Worm (Caenorhabditis elegans) whole organism, late embryonic: ENCODE measurements around the gene C17H11.5.
A peak's percentile ranks its signal among the peaks of the same experiment; 100 is the strongest.

Experiments used
- K02D7.2 ChIP-seq: sonication (generic microtip); optimal IDR thresholded peaks from 2 replicates; lab custom pipeline; 2017; ENCODE audit warnings: mild to moderate bottlenecking, missing genetic modification characterization, missing compliant biosample characterization
- T23F11.4 ChIP-seq: fragments of 200-800 bp; sonication (Bioruptor generic); optimal IDR thresholded peaks from 2 replicates; lab custom pipeline; 2018; ENCODE audit warnings: mild to moderate bottlenecking, missing genetic modification characterization, missing compliant biosample characterization
- Y22D7AL.16 ChIP-seq: sonication (generic microtip); optimal IDR thresholded peaks from 2 replicates; lab custom pipeline; 2016; ENCODE audit warnings: missing genetic modification characterization, missing compliant biosample characterization
- ahr-1 ChIP-seq: sonication (generic microtip); optimal IDR thresholded peaks from 2 replicates; lab custom pipeline; 2016; ENCODE audit warnings: missing genetic modification characterization, missing compliant biosample characterization
- ceh-18 ChIP-seq: sonication (generic microtip); optimal IDR thresholded peaks from 2 replicates; lab custom pipeline; 2016; ENCODE audit warnings: missing genetic modification characterization, missing compliant biosample characterization
- ceh-19 ChIP-seq: fragments of 200-800 bp; sonication (Bioruptor generic); optimal IDR thresholded peaks from 2 replicates; lab custom pipeline; 2018; ENCODE audit warnings: mild to moderate bottlenecking, missing genetic modification characterization, missing compliant biosample characterization
- ceh-2 ChIP-seq: sonication (generic microtip); optimal IDR thresholded peaks from 2 replicates; lab custom pipeline; 2016; ENCODE audit warnings: missing genotype, missing genetic modification characterization, missing compliant biosample characterization
- ceh-22 ChIP-seq: sonication (generic microtip); optimal IDR thresholded peaks from 2 replicates; lab custom pipeline; 2017; ENCODE audit warnings: missing biosample characterization, missing genetic modification characterization
- ceh-24 ChIP-seq: sonication (generic microtip); optimal IDR thresholded peaks from 2 replicates; lab custom pipeline; 2016; ENCODE audit warnings: mild to moderate bottlenecking, missing genetic modification characterization, missing compliant biosample characterization
- ceh-34 ChIP-seq: sonication (generic microtip); optimal IDR thresholded peaks from 2 replicates; lab custom pipeline; 2016; ENCODE audit warnings: mild to moderate bottlenecking, missing genetic modification characterization, missing compliant biosample characterization
- ceh-6 ChIP-seq: fragments of 200-800 bp; sonication (Bioruptor generic); optimal IDR thresholded peaks from 2 replicates; lab custom pipeline; 2018; ENCODE audit warnings: mild to moderate bottlenecking, missing genetic modification characterization, missing compliant biosample characterization
- che-1 ChIP-seq: sonication (generic microtip); optimal IDR thresholded peaks from 2 replicates; lab custom pipeline; 2016; ENCODE audit warnings: mild to moderate bottlenecking, missing genetic modification characterization, missing compliant biosample characterization
- elt-2 ChIP-seq: sonication (generic microtip); optimal IDR thresholded peaks from 2 replicates; lab custom pipeline; 2016; ENCODE audit warnings: missing genetic modification reagents, missing genetic modification characterization, missing compliant biosample characterization
- elt-4 ChIP-seq: sonication (generic microtip); optimal IDR thresholded peaks from 2 replicates; lab custom pipeline; 2016; ENCODE audit warnings: missing genetic modification characterization, missing compliant biosample characterization
- eyg-1 ChIP-seq: sonication (generic microtip); optimal IDR thresholded peaks from 2 replicates; lab custom pipeline; 2016; ENCODE audit warnings: missing genotype, missing genetic modification characterization, missing compliant biosample characterization
- fax-1 ChIP-seq: sonication (generic microtip); optimal IDR thresholded peaks from 2 replicates; lab custom pipeline; 2016; ENCODE audit warnings: missing genotype, missing genetic modification characterization, missing compliant biosample characterization
- fkh-6 ChIP-seq: sonication (generic microtip); optimal IDR thresholded peaks from 2 replicates; lab custom pipeline; 2016; ENCODE audit warnings: missing genetic modification characterization, missing compliant biosample characterization
- gmeb-2 ChIP-seq: sonication (generic microtip); optimal IDR thresholded peaks from 2 replicates; lab custom pipeline; 2016; ENCODE audit warnings: missing genetic modification characterization, inconsistent platforms, missing compliant biosample characterization
- hlh-13 ChIP-seq: fragments of 200-800 bp; sonication (Bioruptor generic); optimal IDR thresholded peaks from 2 replicates; lab custom pipeline; 2018; ENCODE audit warnings: mild to moderate bottlenecking, missing genetic modification characterization, missing compliant biosample characterization
- hlh-15 ChIP-seq: sonication (generic microtip); optimal IDR thresholded peaks from 2 replicates; lab custom pipeline; 2016; ENCODE audit warnings: missing genetic modification characterization, missing compliant biosample characterization
- hlh-8 ChIP-seq: sonication (generic microtip); optimal IDR thresholded peaks from 2 replicates; lab custom pipeline; 2016; ENCODE audit warnings: missing genotype, missing genetic modification characterization, missing compliant biosample characterization
- lim-6 ChIP-seq: sonication (generic microtip); optimal IDR thresholded peaks from 2 replicates; lab custom pipeline; 2016; ENCODE audit warnings: missing genetic modification characterization, missing compliant biosample characterization
- madf-2 ChIP-seq: sonication (generic microtip); optimal IDR thresholded peaks from 2 replicates; lab custom pipeline; 2017; ENCODE audit warnings: missing genetic modification characterization, missing compliant biosample characterization
- mec-3 ChIP-seq: sonication (generic microtip); optimal IDR thresholded peaks from 2 replicates; lab custom pipeline; 2016; ENCODE audit warnings: borderline replicate concordance, missing genetic modification characterization, missing compliant biosample characterization
- nfya-1 ChIP-seq: sonication (generic microtip); optimal IDR thresholded peaks from 2 replicates; lab custom pipeline; 2017; ENCODE audit warnings: missing genetic modification characterization, mild to moderate bottlenecking, missing compliant biosample characterization, antibody characterized with exemption, moderate library complexity
- nhr-11 ChIP-seq: fragments of 150-350 bp; optimal IDR thresholded peaks from 2 replicates; lab custom pipeline; 2014; ENCODE audit warnings: missing biosample characterization, missing genetic modification characterization
- odd-2 ChIP-seq: sonication (generic microtip); optimal IDR thresholded peaks from 2 replicates; lab custom pipeline; 2017; ENCODE audit warnings: antibody characterized with exemption, mild to moderate bottlenecking, missing genetic modification characterization, missing compliant biosample characterization
- pag-3 ChIP-seq: sonication (generic microtip); optimal IDR thresholded peaks from 2 replicates; lab custom pipeline; 2016; ENCODE audit warnings: missing compliant biosample characterization, missing genetic modification characterization, borderline replicate concordance
- pax-1 ChIP-seq: fragments of 150-350 bp; optimal IDR thresholded peaks from 2 replicates; lab custom pipeline; 2014; ENCODE audit warnings: missing biosample characterization, missing genetic modification characterization
- pha-2 ChIP-seq: sonication (generic microtip); optimal IDR thresholded peaks from 2 replicates; lab custom pipeline; 2017; ENCODE audit warnings: mild to moderate bottlenecking, missing genetic modification characterization, missing compliant biosample characterization
- pha-4 ChIP-seq: fragments of 150-350 bp; optimal IDR thresholded peaks from 2 replicates; lab custom pipeline; 2018; ENCODE audit warnings: missing biosample characterization, missing genetic modification reagents, missing genetic modification characterization
- pqm-1 ChIP-seq: sonication (generic microtip); optimal IDR thresholded peaks from 2 replicates; lab custom pipeline; 2016; ENCODE audit warnings: missing genetic modification characterization, missing compliant biosample characterization
- pros-1 ChIP-seq: fragments of 150-350 bp; optimal IDR thresholded peaks from 2 replicates; lab custom pipeline; 2014; ENCODE audit warnings: missing biosample characterization, missing genetic modification reagents, missing genetic modification characterization
- rnt-1 ChIP-seq: sonication (generic microtip); optimal IDR thresholded peaks from 2 replicates; lab custom pipeline; 2016; ENCODE audit warnings: missing genetic modification characterization, missing compliant biosample characterization
- sdc-2 ChIP-seq: sonication (generic microtip); optimal IDR thresholded peaks from 2 replicates; lab custom pipeline; 2016; ENCODE audit warnings: missing genotype, missing genetic modification characterization, missing compliant biosample characterization
- sox-2 ChIP-seq: fragments of 200-800 bp; sonication (Bioruptor generic); IDR thresholded peaks from 2 replicates; pipeline ENCODE4 v1.3.6; 2022; ENCODE audit warnings: missing genetic modification reagents, missing genetic modification characterization, missing compliant biosample characterization
- syd-9 ChIP-seq: sonication (generic microtip); optimal IDR thresholded peaks from 2 replicates; lab custom pipeline; 2016; ENCODE audit warnings: mild to moderate bottlenecking, missing genetic modification characterization, moderate library complexity, missing compliant biosample characterization
- tbx-2 ChIP-seq: sonication (generic microtip); optimal IDR thresholded peaks from 2 replicates; lab custom pipeline; 2016; ENCODE audit warnings: missing genetic modification characterization, missing compliant biosample characterization
- tbx-7 ChIP-seq: sonication (generic microtip); optimal IDR thresholded peaks from 2 replicates; lab custom pipeline; 2016; ENCODE audit warnings: missing genotype, missing genetic modification characterization, missing compliant biosample characterization
- unc-3 ChIP-seq, 2 experiments: fragments of 200-800 bp in 1 of 2; sonication (Bioruptor generic) in 1 of 2; sonication (generic microtip) in 1 of 2; conservative IDR thresholded peaks in 1 of 2; optimal IDR thresholded peaks in 1 of 2; 2 replicates each; pipeline versions ENCODE4 v1.3.6 to Lab custom; 2016 to 2022; ENCODE audit warnings: missing compliant biosample characterization in 2 of 2, missing genetic modification characterization in 2 of 2, missing genetic modification reagents in 1 of 2
- unc-42 ChIP-seq: sonication (generic microtip); optimal IDR thresholded peaks from 2 replicates; lab custom pipeline; 2016; ENCODE audit warnings: missing genotype, missing genetic modification characterization, missing compliant biosample characterization
- unc-55 ChIP-seq: sonication (generic microtip); optimal IDR thresholded peaks from 2 replicates; lab custom pipeline; 2017; ENCODE audit warnings: missing biosample characterization, missing genetic modification reagents, missing genetic modification characterization
- unc-86 ChIP-seq: sonication (generic microtip); optimal IDR thresholded peaks from 2 replicates; lab custom pipeline; 2016; ENCODE audit warnings: missing genetic modification characterization, missing compliant biosample characterization
- ztf-16 ChIP-seq: sonication (generic microtip); optimal IDR thresholded peaks from 2 replicates; lab custom pipeline; 2017; ENCODE audit warnings: missing genetic modification characterization, missing compliant biosample characterization

The C17H11.5 gene

ce11 chrX:8231858-8232257 lies 46.9 kb upstream of the C17H11.5 start, which contains the start of gene K02A6.3 (continued):
- TF ChIP-seq pha-4, result no peak
- no peak for TF ChIP-seq hlh-13 (GFP tag; lab: Kevin White, UChicago)
- no peak for TF ChIP-seq unc-3 (GFP tag; conservative IDR thresholded peaks at IDR 0.05; lab: Robert Waterston, UW)
- no peak for TF ChIP-seq unc-3 (tag; optimal IDR thresholded peaks at IDR 0.05; lab: Kevin White, UChicago)
- no peak for TF ChIP-seq sox-2
- TF ChIP-seq sdc-2 (tag; lab: Kevin White, UChicago), result peak; percentile 9
- no peak for TF ChIP-seq ztf-16 (tag; lab: Kevin White, UChicago)
- TF ChIP-seq T23F11.4 (GFP tag; lab: Kevin White, UChicago), result no peak
- no peak for TF ChIP-seq ceh-2 (tag; lab: Kevin White, UChicago)
- TF ChIP-seq che-1 (tag; lab: Kevin White, UChicago), result no peak
- TF ChIP-seq ceh-24, result no peak
- no peak for TF ChIP-seq nhr-11 (tag; lab: Kevin White, UChicago)
- TF ChIP-seq pag-3, result no peak
- no peak for TF ChIP-seq Y22D7AL.16 (tag; lab: Kevin White, UChicago)
- no peak for TF ChIP-seq pax-1 (tag; lab: Kevin White, UChicago)
- TF ChIP-seq pqm-1 (tag; lab: Kevin White, UChicago), result no peak
- peak; percentile 65 for TF ChIP-seq nfya-1
- TF ChIP-seq elt-4 (tag; lab: Kevin White, UChicago), result no peak
- TF ChIP-seq ceh-6 (GFP tag; lab: Kevin White, UChicago), result no peak
- TF ChIP-seq unc-42 (tag; lab: Kevin White, UChicago), result peak; percentile 60
- TF ChIP-seq odd-2 (tag; lab: Kevin White, UChicago), result no peak
- TF ChIP-seq madf-2, result no peak
- TF ChIP-seq pros-1, result no peak
- no peak for TF ChIP-seq pha-2 (tag; lab: Kevin White, UChicago)
- TF ChIP-seq ceh-22 (tag; lab: Kevin White, UChicago), result no peak
- peak; percentile 49 for TF ChIP-seq tbx-2 (tag; lab: Kevin White, UChicago)
- TF ChIP-seq unc-86, result no peak
- TF ChIP-seq syd-9, result peak; percentile 33
- no peak for TF ChIP-seq lim-6 (tag; lab: Kevin White, UChicago)
- TF ChIP-seq ceh-34 (tag; lab: Kevin White, UChicago), result no peak
- no peak for TF ChIP-seq gmeb-2 (tag; lab: Kevin White, UChicago)
- TF ChIP-seq ceh-18 (tag; lab: Kevin White, UChicago), result peak; percentile 86
- TF ChIP-seq hlh-15 (tag; lab: Kevin White, UChicago), result no peak
- TF ChIP-seq K02D7.2, result no peak

ce11 chrX:8230579-8230978 lies 45.6 kb upstream of the C17H11.5 start:
- TF ChIP-seq che-1 (tag; lab: Kevin White, UChicago), result no peak
- TF ChIP-seq pax-1 (tag; lab: Kevin White, UChicago), result no peak
- no peak for TF ChIP-seq ahr-1 (tag; lab: Kevin White, UChicago)
- TF ChIP-seq fkh-6, result no peak
- TF ChIP-seq rnt-1 (tag; lab: Kevin White, UChicago), result no peak
- no peak for TF ChIP-seq elt-2
- TF ChIP-seq ceh-19 (GFP tag; lab: Kevin White, UChicago), result no peak
- no peak for TF ChIP-seq unc-86

ce11 chrX:8229221-8229620 lies 44.3 kb upstream of the C17H11.5 start:
- TF ChIP-seq pqm-1 (tag; lab: Kevin White, UChicago), result no peak
- no peak for TF ChIP-seq unc-55

ce11 chrX:8224916-8225315 lies 40.0 kb upstream of the C17H11.5 start, which contains the start of gene K02A6.2:
K02A6.2 (minus strand) TSS chrX:8225016.
- TF ChIP-seq pax-1 (tag; lab: Kevin White, UChicago) (no peak), mec-3 (tag; lab: Kevin White, UChicago) (no peak), pha-4 (no peak), sdc-2 (tag; lab: Kevin White, UChicago) (no peak), Y22D7AL.16 (tag; lab: Kevin White, UChicago) (no peak), fax-1 (tag; lab: Kevin White, UChicago) (no peak), ceh-18 (tag; lab: Kevin White, UChicago) (no peak), madf-2 (no peak), hlh-8 (tag; lab: Kevin White, UChicago) (no peak), sox-2 (no peak), elt-2 (no peak), eyg-1 (tag; lab: Kevin White, UChicago) (no peak), lim-6 (tag; lab: Kevin White, UChicago) (no peak), tbx-7 (no peak), ceh-22 (tag; lab: Kevin White, UChicago) (no peak)
